Fruit fly (Drosophila melanogaster) whole organism, embryonic: ENCODE measurements around the gene Bap60.

Source experiments
- Atf3 ChIP-seq: fragments of 200-800 bp; sonication (Bioruptor generic); optimal IDR thresholded peaks from 3 replicates; lab custom pipeline; 2016; ENCODE audit warnings: missing biosample characterization, missing genetic modification characterization
- CG10543 ChIP-seq: fragments of 200-800 bp; sonication (Bioruptor generic); optimal IDR thresholded peaks from 3 replicates; lab custom pipeline; 2017; ENCODE audit warnings: missing biosample characterization, mild to moderate bottlenecking, missing genetic modification characterization, moderate library complexity
- CG11085 ChIP-seq: fragments of 200-800 bp; sonication (Bioruptor generic); IDR thresholded peaks from 2 replicates; pipeline ENCODE4 v1.3.6; 2022; ENCODE audit warnings: missing biosample characterization, missing genetic modification characterization
- CG13894 ChIP-seq: fragments of 200-800 bp; sonication (Bioruptor generic); optimal IDR thresholded peaks from 3 replicates; lab custom pipeline; 2018; ENCODE audit warnings: missing biosample characterization, mild to moderate bottlenecking, missing genetic modification characterization, moderate library complexity
- CG15011 ChIP-seq: fragments of 200-800 bp; sonication (Bioruptor generic); optimal IDR thresholded peaks from 3 replicates; lab custom pipeline; 2018; ENCODE audit warnings: missing biosample characterization, mild to moderate bottlenecking, missing genetic modification characterization
- CG17802 ChIP-seq: fragments of 200-800 bp; sonication (Bioruptor generic); optimal IDR thresholded peaks from 2 replicates; lab custom pipeline; 2018; ENCODE audit warnings: missing biosample characterization, mild to moderate bottlenecking, missing genetic modification characterization, moderate library complexity
- CG31365 ChIP-seq: fragments of 200-800 bp; sonication (Bioruptor generic); optimal IDR thresholded peaks from 2 replicates; lab custom pipeline; 2018; ENCODE audit warnings: missing biosample characterization, mild to moderate bottlenecking, missing genetic modification characterization
- CG31388 ChIP-seq: fragments of 200-800 bp; sonication (Bioruptor generic); optimal IDR thresholded peaks from 2 replicates; lab custom pipeline; 2016; ENCODE audit warnings: missing biosample characterization, missing genetic modification characterization
- CG33213 ChIP-seq: fragments of 200-800 bp; sonication (Bioruptor generic); optimal IDR thresholded peaks from 3 replicates; lab custom pipeline; 2016; ENCODE audit warnings: missing biosample characterization, missing genetic modification characterization
- CG8478 ChIP-seq: fragments of >200 bp; optimal IDR thresholded peaks from 2 replicates; lab custom pipeline; 2018
- CG9215 ChIP-seq: fragments of 200-800 bp; sonication (Bioruptor generic); IDR thresholded peaks from 2 replicates; pipeline ENCODE4 v1.3.6; 2022; ENCODE audit warnings: missing biosample characterization, missing genetic modification characterization
- CHES-1-like ChIP-seq: fragments of 200-800 bp; sonication (Bioruptor generic); optimal IDR thresholded peaks from 2 replicates; lab custom pipeline; 2016; ENCODE audit warnings: missing biosample characterization, missing genetic modification characterization
- E2f1 ChIP-seq: fragments of 200-800 bp; sonication (Bioruptor generic); IDR thresholded peaks from 2 replicates; pipeline ENCODE4 v1.3.6; 2022; ENCODE audit warnings: missing biosample characterization, missing genetic modification characterization
- Ets97D ChIP-seq: fragments of 200-800 bp; sonication (Bioruptor generic); optimal IDR thresholded peaks from 3 replicates; lab custom pipeline; 2016; ENCODE audit warnings: missing biosample characterization, missing genetic modification characterization
- GATAe ChIP-seq: fragments of 200-800 bp; sonication (Bioruptor generic); conservative IDR thresholded peaks from 2 replicates; pipeline ENCODE4 v1.3.6; 2022; ENCODE audit warnings: missing biosample characterization, missing genetic modification characterization
- HmgZ ChIP-seq: fragments of 200-800 bp; sonication (Bioruptor generic); optimal IDR thresholded peaks from 2 replicates; lab custom pipeline; 2018; ENCODE audit warnings: missing biosample characterization, mild to moderate bottlenecking, missing genetic modification characterization
- Hmr ChIP-seq: fragments of 200-800 bp; sonication (Bioruptor generic); optimal IDR thresholded peaks from 3 replicates; lab custom pipeline; 2017; ENCODE audit warnings: mild to moderate bottlenecking, missing biosample characterization, missing genetic modification reagents, missing genetic modification characterization
- Hr78 ChIP-seq, 2 experiments: fragments of 200-800 bp in 1 of 2; fragments of >200 bp in 1 of 2; sonication (Bioruptor generic) in 1 of 2; optimal IDR thresholded peaks; 2 replicates each; lab custom pipeline; 2017 to 2019; ENCODE audit warnings: missing biosample characterization in 2 of 2, missing genetic modification characterization in 2 of 2, mild to moderate bottlenecking in 1 of 2, moderate library complexity in 1 of 2
- Hsf ChIP-seq: fragments of 200-800 bp; sonication (Bioruptor generic); optimal IDR thresholded peaks from 3 replicates; lab custom pipeline; 2016; ENCODE audit warnings: missing biosample characterization, missing genetic modification characterization
- Neu2 ChIP-seq: fragments of 200-800 bp; sonication (Bioruptor generic); optimal IDR thresholded peaks from 3 replicates; lab custom pipeline; 2016; ENCODE audit warnings: missing biosample characterization, missing genetic modification characterization, borderline replicate concordance
- Nf-YA ChIP-seq: fragments of 200-800 bp; sonication (Bioruptor generic); IDR thresholded peaks from 2 replicates; pipeline ENCODE4 v1.3.6; 2022; ENCODE audit warnings: missing biosample characterization, missing genetic modification characterization
- Nf-YC ChIP-seq: fragments of 200-800 bp; optimal IDR thresholded peaks from 3 replicates; lab custom pipeline; 2019; ENCODE audit warnings: missing biosample characterization, mild to moderate bottlenecking, missing genetic modification characterization, moderate library complexity
- Oli ChIP-seq: fragments of 200-800 bp; sonication (Bioruptor generic); optimal IDR thresholded peaks from 2 replicates; lab custom pipeline; 2018; ENCODE audit warnings: missing biosample characterization, mild to moderate bottlenecking, missing genetic modification characterization, moderate library complexity
- Scr ChIP-seq: fragments of 200-800 bp; sonication (Bioruptor generic); IDR thresholded peaks from 2 replicates; pipeline ENCODE4 v1.3.6; 2022; ENCODE audit warnings: missing biosample characterization, missing genetic modification characterization; ENCODE audit not compliant: partially characterized antibody
- Sox100B ChIP-seq: fragments of 200-800 bp; sonication (Bioruptor generic); optimal IDR thresholded peaks from 3 replicates; lab custom pipeline; 2018; ENCODE audit warnings: missing biosample characterization, mild to moderate bottlenecking, missing genetic modification characterization
- Tbp ChIP-seq: fragments of >200 bp; optimal IDR thresholded peaks from 2 replicates; lab custom pipeline; 2018; ENCODE audit warnings: missing biosample characterization, missing genetic modification characterization
- Trl ChIP-seq, 3 experiments: fragments of >200 bp in 2 of 3; fragments of 200-800 bp in 1 of 3; sonication (Bioruptor generic) in 1 of 3; optimal IDR thresholded peaks; 2 replicates in 1 of 3; 3 replicates in 2 of 3; lab custom pipeline; 2016 to 2017; ENCODE audit warnings: missing biosample characterization in 1 of 3, missing genetic modification characterization in 1 of 3
- ara ChIP-seq: fragments of 200-800 bp; sonication (Bioruptor generic); IDR thresholded peaks from 2 replicates; pipeline ENCODE4 v1.3.6; 2022; ENCODE audit warnings: missing biosample characterization, missing genetic modification characterization
- br ChIP-seq: fragments of >200 bp; optimal IDR thresholded peaks from 2 replicates; lab custom pipeline; 2017
- dan ChIP-seq: fragments of 200-800 bp; sonication (Bioruptor generic); IDR thresholded peaks from 2 replicates; pipeline ENCODE4 v1.3.6; 2022; ENCODE audit warnings: missing biosample characterization, missing genetic modification characterization
- dimm ChIP-seq: fragments of 200-800 bp; sonication (Bioruptor generic); IDR thresholded peaks from 2 replicates; pipeline ENCODE4 v1.3.6; 2022; ENCODE audit warnings: missing biosample characterization, missing genetic modification characterization
- disco-r ChIP-seq: fragments of 200-800 bp; sonication (Bioruptor generic); optimal IDR thresholded peaks from 2 replicates; lab custom pipeline; 2016; ENCODE audit warnings: missing biosample characterization, missing genetic modification characterization
- exex ChIP-seq: fragments of 200-800 bp; sonication (Bioruptor generic); optimal IDR thresholded peaks from 4 replicates; lab custom pipeline; 2018; ENCODE audit warnings: missing biosample characterization, mild to moderate bottlenecking, missing genetic modification characterization, moderate library complexity
- fd102C ChIP-seq: fragments of 200-800 bp; sonication (Bioruptor generic); optimal IDR thresholded peaks from 2 replicates; lab custom pipeline; 2018; ENCODE audit warnings: missing biosample characterization, mild to moderate bottlenecking, missing genetic modification characterization, moderate library complexity
- gcm ChIP-seq: fragments of 200-800 bp; sonication (Bioruptor generic); optimal IDR thresholded peaks from 2 replicates; lab custom pipeline; 2019; ENCODE audit warnings: missing biosample characterization, mild to moderate bottlenecking, missing genetic modification characterization, moderate library complexity
- gro ChIP-seq: fragments of 200-800 bp; sonication (Bioruptor generic); optimal IDR thresholded peaks from 2 replicates; lab custom pipeline; 2016; ENCODE audit warnings: missing biosample characterization, missing genetic modification characterization
- kah ChIP-seq: fragments of 200-800 bp; sonication (Bioruptor generic); optimal IDR thresholded peaks from 2 replicates; lab custom pipeline; 2018; ENCODE audit warnings: missing biosample characterization, mild to moderate bottlenecking, missing genetic modification characterization
- lbe ChIP-seq: fragments of 200-800 bp; sonication (Bioruptor generic); optimal IDR thresholded peaks from 2 replicates; lab custom pipeline; 2016; ENCODE audit warnings: missing biosample characterization, mild to moderate bottlenecking, missing genetic modification characterization
- mam ChIP-seq: fragments of 200-800 bp; sonication (Bioruptor generic); optimal IDR thresholded peaks from 3 replicates; lab custom pipeline; 2016; ENCODE audit warnings: missing biosample characterization, missing genetic modification characterization
- odd ChIP-seq: fragments of 200-800 bp; sonication (Bioruptor generic); optimal IDR thresholded peaks from 2 replicates; lab custom pipeline; 2017; ENCODE audit warnings: missing biosample characterization, mild to moderate bottlenecking, missing genetic modification characterization
- pan ChIP-seq, 4 experiments: fragments of >200 bp in 3 of 4; fragments of 200-800 bp in 1 of 4; sonication (Bioruptor generic) in 1 of 4; optimal IDR thresholded peaks in 3 of 4; IDR thresholded peaks in 1 of 4; 2 replicates each; pipeline versions ENCODE4 v1.3.6 to Lab custom; 2017 to 2022; ENCODE audit warnings: missing biosample characterization in 2 of 4, missing genetic modification characterization in 2 of 4, mixed read lengths in 1 of 4
- pho ChIP-seq: fragments of 200-800 bp; sonication (Bioruptor generic); optimal IDR thresholded peaks from 2 replicates; lab custom pipeline; 2016; ENCODE audit warnings: missing biosample characterization, missing genetic modification characterization
- sd ChIP-seq: fragments of 200-800 bp; sonication (Bioruptor generic); optimal IDR thresholded peaks from 3 replicates; lab custom pipeline; 2018; ENCODE audit warnings: missing biosample characterization, mild to moderate bottlenecking, missing genetic modification characterization, moderate library complexity
- sens-2 ChIP-seq: fragments of 200-800 bp; sonication (Bioruptor generic); IDR thresholded peaks from 2 replicates; pipeline ENCODE4 v1.3.6; 2022; ENCODE audit warnings: missing biosample characterization, missing genetic modification characterization
- sisA ChIP-seq: fragments of 200-800 bp; sonication (Bioruptor generic); IDR thresholded peaks from 2 replicates; pipeline ENCODE4 v1.3.6; 2022; ENCODE audit warnings: missing biosample characterization, missing genetic modification characterization
- so ChIP-seq: fragments of 200-800 bp; sonication (Bioruptor generic); IDR thresholded peaks from 3 replicates; pipeline ENCODE4 v1.3.6; 2022; ENCODE audit warnings: missing biosample characterization, missing genetic modification characterization
- tgo ChIP-seq: fragments of 200-800 bp; sonication (Bioruptor generic); IDR thresholded peaks from 3 replicates; pipeline ENCODE4 v1.3.6; 2022; ENCODE audit warnings: missing biosample characterization, missing genetic modification characterization
- trem ChIP-seq: fragments of 200-800 bp; optimal IDR thresholded peaks from 3 replicates; lab custom pipeline; 2019; ENCODE audit warnings: missing biosample characterization, mild to moderate bottlenecking, missing genetic modification characterization, moderate library complexity
- unc-4 ChIP-seq: fragments of 200-800 bp; sonication (Bioruptor generic); IDR thresholded peaks from 2 replicates; pipeline ENCODE4 v1.3.6; 2022; ENCODE audit warnings: missing biosample characterization, missing genetic modification characterization; ENCODE audit not compliant: partially characterized antibody

The Bap60 gene

dm6 chrX:13127973-13128749, 31.1 kb downstream of the Bap60 start (continued):
- TF ChIP-seq gro (GFP tag; lab: Kevin White, UChicago) (no peak), Neu2 (GFP tag; lab: Kevin White, UChicago) (no peak), ara (GFP tag; lab: Robert Waterston, UW) (peak; percentile 44; the same call in 1 of the 2 replicates), sisA (GFP tag; lab: Robert Waterston, UW) (peak; percentile 38; the same call in 1 of the 2 replicates), sens-2 (GFP tag; lab: Robert Waterston, UW) (peak; percentile 16; the same call in 1 of the 2 replicates), Trl (optimal IDR thresholded peaks at IDR 0.05; lab: Kevin White, UChicago) (peak in 1 of 2 experiments; percentile 20), Trl (GFP tag; optimal IDR thresholded peaks at IDR 0.05; lab: Kevin White, UChicago) (peak; percentile 1), mam (GFP tag; lab: Kevin White, UChicago) (no peak), fd102C (GFP tag; lab: Kevin White, UChicago) (no peak), so (GFP tag; lab: Robert Waterston, UW) (no peak; the same call in 2 of the 3 replicates), kah (GFP tag; lab: Kevin White, UChicago) (no peak), HmgZ (tag; lab: Kevin White, UChicago) (no peak), CG11085 (no peak), Sox100B (peak; percentile 33), CG17802 (tag; lab: Kevin White, UChicago) (peak; percentile 16), Hmr (GFP tag; lab: Kevin White, UChicago) (no peak), Nf-YC (tag; lab: Kevin White, UChicago) (no peak), Atf3 (GFP tag; lab: Kevin White, UChicago) (peak; percentile 33), CG10543 (GFP tag; lab: Kevin White, UChicago) (no peak), lbe (GFP tag; lab: Kevin White, UChicago) (no peak), unc-4 (no peak), CG9215 (GFP tag; lab: Robert Waterston, UW) (no peak), odd (no peak), disco-r (GFP tag; lab: Kevin White, UChicago) (no peak), E2f1 (GFP tag; lab: Robert Waterston, UW) (no peak), gcm (no peak), tgo (GFP tag; lab: Robert Waterston, UW) (peak; percentile 34; the same call in 1 of the 3 replicates), Hr78 (GFP tag; optimal IDR thresholded peaks at IDR 0.05; lab: Kevin White, UChicago) (peak in 1 of 2 experiments; percentile 4), CG33213 (no peak), exex (tag; lab: Kevin White, UChicago) (no peak), Ets97D (GFP tag; lab: Kevin White, UChicago) (no peak), CG15011 (GFP tag; lab: Kevin White, UChicago) (no peak), CG31388 (no peak), Hsf (GFP tag; lab: Kevin White, UChicago) (peak; percentile 34), br (no peak), dan (GFP tag; lab: Robert Waterston, UW) (no peak), Scr (GFP tag; lab: Robert Waterston, UW) (no peak), pan (optimal IDR thresholded peaks at IDR 0.05; lab: Kevin White, UChicago) (no peak), pan (GFP tag; optimal IDR thresholded peaks at IDR 0.05 in 1 of 2, IDR thresholded peaks at IDR 0.05 in 1 of 2) (peak in 1 of 2 experiments; percentile 30), CG31365 (tag; lab: Kevin White, UChicago) (peak; percentile 97), trem (tag; lab: Kevin White, UChicago) (no peak), pho (no peak), dimm (no peak), CHES-1-like (GFP tag; lab: Kevin White, UChicago) (peak; percentile 2), Oli (tag; lab: Kevin White, UChicago) (peak; percentile 19), Tbp (no peak), CG13894 (tag; lab: Kevin White, UChicago) (no peak), CG8478 (lab: Kevin White, UChicago) (peak; percentile 88), GATAe (GFP tag; lab: Robert Waterston, UW) (no peak), sd (no peak), Nf-YA (GFP tag; lab: Robert Waterston, UW) (no peak)
